Fruit fly (Drosophila melanogaster): ENCODE measurements around the gene CG13058.
A peak's percentile ranks its signal among the peaks of the same experiment; 100 is the strongest.

The CG13058 gene

dm6 chr3L:16377768-16378764, 49.4 kb downstream of the CG13058 start, which contains the start of gene roq (continued):
- TF ChIP-seq CG1233 (GFP tag; optimal IDR thresholded peaks at IDR 0.05) (no peak), Sry-δ (GFP tag; optimal IDR thresholded peaks at IDR 0.05) (peak; percentile 74), CG6813 (GFP tag; optimal IDR thresholded peaks at IDR 0.05) (no peak), phol (tag; optimal IDR thresholded peaks at IDR 0.05) (peak; percentile 52), HmgZ (tag; optimal IDR thresholded peaks at IDR 0.05) (peak; percentile 58), crp (GFP tag; optimal IDR thresholded peaks at IDR 0.05) (peak; percentile 96 to 99), Ets97D (GFP tag; optimal IDR thresholded peaks at IDR 0.05) (peak; percentile 70), nerfin-2 (GFP tag; IDR thresholded peaks at IDR 0.05; ENCODE audit: partially characterized antibody) (peak; percentile 65; the same call in 1 of the 2 replicates), CG15601 (tag; optimal IDR thresholded peaks at IDR 0.05) (peak; percentile 8), dysf (GFP tag; IDR thresholded peaks at IDR 0.05) (no peak), mld (GFP tag; IDR thresholded peaks at IDR 0.05; ENCODE audit: partially characterized antibody) (peak; percentile 50; the same call in 1 of the 3 replicates), Hand (GFP tag; optimal IDR thresholded peaks at IDR 0.05) (no peak), CG12659 (GFP tag; optimal IDR thresholded peaks at IDR 0.05) (peak; percentile 61), sug (tag; optimal IDR thresholded peaks at IDR 0.05) (peak; percentile 93), bsh (GFP tag; optimal IDR thresholded peaks at IDR 0.05) (peak in 1 of 2 experiments; percentile 27), Stat92E (GFP tag; optimal IDR thresholded peaks at IDR 0.05) (peak in 2 of 3 experiments; percentile 28 to 82), BEAF-32 (GFP tag; optimal IDR thresholded peaks at IDR 0.05) (peak; percentile 55), h (optimal IDR thresholded peaks at IDR 0.05) (no peak), Dref (GFP tag; IDR thresholded peaks at IDR 0.05) (peak; percentile 91), CG18011 (GFP tag; optimal IDR thresholded peaks at IDR 0.05) (peak; percentile 24), CG10565 (GFP tag; optimal IDR thresholded peaks at IDR 0.05) (no peak), CG16813 (GFP tag; IDR thresholded peaks at IDR 0.05; ENCODE audit: partially characterized antibody) (peak; percentile 42; the same call in 2 of the 3 replicates), CG12071 (GFP tag; optimal IDR thresholded peaks at IDR 0.05) (no peak), ci (GFP tag; IDR thresholded peaks at IDR 0.05) (0 out of 3 replicates have a peak, but pooled peaks have one; percentile 6), CG9609 (GFP tag; optimal IDR thresholded peaks at IDR 0.05) (no peak), Rx (GFP tag; IDR thresholded peaks at IDR 0.05) (no peak), chn (GFP tag; optimal IDR thresholded peaks at IDR 0.05) (no peak), Bgb (GFP tag; IDR thresholded peaks at IDR 0.05; ENCODE audit: partially characterized antibody) (peak; percentile 67), Pdp1 (GFP tag; optimal IDR thresholded peaks at IDR 0.05) (peak in 1 of 2 experiments; percentile 65), CG4424 (GFP tag; optimal IDR thresholded peaks at IDR 0.05) (no peak), eve (GFP tag; optimal IDR thresholded peaks at IDR 0.05) (no peak), gsb-n (tag; optimal IDR thresholded peaks at IDR 0.05) (no peak), Sin3A (optimal IDR thresholded peaks at IDR 0.05) (peak; percentile 19), CG15011 (GFP tag; optimal IDR thresholded peaks at IDR 0.05) (no peak), CG33557 (GFP tag; optimal IDR thresholded peaks at IDR 0.05) (peak; percentile 26), nmo (GFP tag; optimal IDR thresholded peaks at IDR 0.05) (peak; percentile 57), CG32532 (GFP tag; IDR thresholded peaks at IDR 0.05) (no peak; the same call in 1 of the 2 replicates), Blimp-1 (GFP tag; optimal IDR thresholded peaks at IDR 0.05) (peak; percentile 92), Ssrp (tag; optimal IDR thresholded peaks at IDR 0.05) (no peak), Mrtf (GFP tag; IDR thresholded peaks at IDR 0.05) (no peak), CG9437 (GFP tag; optimal IDR thresholded peaks at IDR 0.05) (peak; percentile 95), tna (GFP tag; IDR thresholded peaks at IDR 0.05; ENCODE audit: partially characterized antibody) (peak; percentile 46), fd64A (GFP tag; optimal IDR thresholded peaks at IDR 0.05) (no peak), Xbp1 (GFP tag; optimal IDR thresholded peaks at IDR 0.05) (peak; percentile 1), CG6791 (GFP tag; IDR thresholded peaks at IDR 0.05; ENCODE audit: partially characterized antibody) (peak; percentile 64; the same call in 2 of the 3 replicates), CG15269 (tag; optimal IDR thresholded peaks at IDR 0.05) (no peak)

Data from whole organism, embryonic.